Worm (Caenorhabditis elegans) whole organism, mixed stage, embryonic: ENCODE results near the gene aakg-4.

Experiments used
- elt-3 ChIP-seq: fragments of 150-350 bp; optimal IDR thresholded peaks from 2 replicates; lab custom pipeline; 2014; ENCODE audit warnings: missing biosample characterization, missing genetic modification characterization
- ham-2 ChIP-seq: fragments of 200-800 bp; sonication (Bioruptor generic); optimal IDR thresholded peaks from 2 replicates; lab custom pipeline; 2018; ENCODE audit warnings: mild to moderate bottlenecking, missing genetic modification characterization, missing compliant biosample characterization
- lin-13 ChIP-seq: fragments of 150-350 bp; optimal IDR thresholded peaks from 2 replicates; lab custom pipeline; 2014; ENCODE audit warnings: missing biosample characterization, missing genetic modification characterization
- mep-1 ChIP-seq: fragments of 150-350 bp; optimal IDR thresholded peaks from 2 replicates; lab custom pipeline; 2017; ENCODE audit warnings: missing biosample characterization, missing genetic modification reagents, missing genetic modification characterization, inconsistent platforms
- nhr-237 ChIP-seq: fragments of 150-350 bp; optimal IDR thresholded peaks from 2 replicates; lab custom pipeline; 2014; ENCODE audit warnings: missing biosample characterization, missing genetic modification characterization
- nhr-76 ChIP-seq: sonication (generic microtip); optimal IDR thresholded peaks from 2 replicates; lab custom pipeline; 2017; ENCODE audit warnings: missing biosample characterization, missing genetic modification characterization
- pha-4 ChIP-seq: fragments of 150-350 bp; optimal IDR thresholded peaks from 2 replicates; lab custom pipeline; 2018; ENCODE audit warnings: missing biosample characterization, missing genetic modification reagents, missing genetic modification characterization
- snpc-4 ChIP-seq: fragments of 150-350 bp; optimal IDR thresholded peaks from 2 replicates; lab custom pipeline; 2014; ENCODE audit warnings: missing biosample characterization, missing genetic modification characterization
- unc-39 ChIP-seq: fragments of 150-350 bp; optimal IDR thresholded peaks from 2 replicates; lab custom pipeline; 2014; ENCODE audit warnings: missing biosample characterization, missing genetic modification characterization
- ztf-11 ChIP-seq: fragments of 150-350 bp; optimal IDR thresholded peaks from 2 replicates; lab custom pipeline; 2014; ENCODE audit warnings: missing biosample characterization, missing genetic modification characterization

DNA sequence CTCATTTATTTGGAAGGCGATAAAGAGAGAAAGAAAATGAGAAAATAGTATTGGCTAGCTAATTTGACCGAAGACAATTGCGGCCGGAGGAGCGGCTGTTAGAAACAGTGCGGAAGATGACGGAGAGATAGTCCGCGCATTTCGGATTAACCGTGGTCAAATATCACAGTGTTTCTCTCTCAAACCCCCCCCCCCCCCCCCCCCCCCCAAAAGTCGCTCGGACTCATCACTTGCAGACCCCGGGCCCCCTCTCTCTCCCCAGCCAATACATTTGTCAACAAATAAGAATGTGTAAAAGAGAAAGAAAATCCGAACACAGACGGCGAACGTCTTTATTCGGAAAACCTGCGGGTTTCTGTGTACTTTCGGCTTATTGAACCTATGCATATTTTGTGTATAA lies 17.3 kb downstream of the aakg-4 start:
- TF ChIP-seq mep-1 (tag; lab: Kevin White, UChicago), result no peak
- no peak for TF ChIP-seq nhr-76 (tag; lab: Kevin White, UChicago)
- no peak for TF ChIP-seq nhr-237 (tag; lab: Kevin White, UChicago)
- no peak for TF ChIP-seq ztf-11 (tag; lab: Kevin White, UChicago)
- TF ChIP-seq elt-3 (tag; lab: Kevin White, UChicago), result no peak
- no peak for TF ChIP-seq lin-13 (tag; lab: Kevin White, UChicago)
- no peak for TF ChIP-seq pha-4 (tag; lab: Kevin White, UChicago)
- TF ChIP-seq ham-2 (GFP tag; lab: Kevin White, UChicago), result no peak
- TF ChIP-seq unc-39 (tag; lab: Kevin White, UChicago), result no peak
- TF ChIP-seq snpc-4 (tag; lab: Kevin White, UChicago), result no peak
